Worm (Caenorhabditis elegans) whole organism, late embryonic: ENCODE data around the gene T22B7.3.

Experiments
- C08G9.2 ChIP-seq: sonication (generic microtip); optimal IDR thresholded peaks from 2 replicates; lab custom pipeline; 2016; ENCODE audit warnings: mild to moderate bottlenecking, missing genetic modification characterization, moderate library complexity, missing compliant biosample characterization
- C38D4.7 ChIP-seq: fragments of 200-800 bp; sonication (Bioruptor generic); optimal IDR thresholded peaks from 2 replicates; lab custom pipeline; 2018; ENCODE audit warnings: mild to moderate bottlenecking, missing genetic modification characterization, moderate library complexity, missing compliant biosample characterization
- F13H6.1 ChIP-seq: sonication (generic microtip); optimal IDR thresholded peaks from 2 replicates; lab custom pipeline; 2016; ENCODE audit warnings: missing genetic modification characterization, missing compliant biosample characterization
- K02D7.2 ChIP-seq: sonication (generic microtip); optimal IDR thresholded peaks from 2 replicates; lab custom pipeline; 2017; ENCODE audit warnings: mild to moderate bottlenecking, missing genetic modification characterization, missing compliant biosample characterization
- K09A11.1 ChIP-seq: sonication (generic microtip); optimal IDR thresholded peaks from 2 replicates; lab custom pipeline; 2017; ENCODE audit warnings: antibody characterized with exemption, mild to moderate bottlenecking, missing genetic modification characterization, missing compliant biosample characterization; ENCODE audit not compliant: insufficient read depth
- Y22D7AL.16 ChIP-seq: sonication (generic microtip); optimal IDR thresholded peaks from 2 replicates; lab custom pipeline; 2016; ENCODE audit warnings: missing genetic modification characterization, missing compliant biosample characterization
- ama-1 ChIP-seq: fragments of 150-350 bp; optimal IDR thresholded peaks from 2 replicates; lab custom pipeline; 2014
- ceh-14 ChIP-seq: sonication (generic microtip); optimal IDR thresholded peaks from 2 replicates; lab custom pipeline; 2016; ENCODE audit warnings: missing genotype, missing genetic modification characterization, missing compliant biosample characterization
- ceh-19 ChIP-seq: fragments of 200-800 bp; sonication (Bioruptor generic); optimal IDR thresholded peaks from 2 replicates; lab custom pipeline; 2018; ENCODE audit warnings: mild to moderate bottlenecking, missing genetic modification characterization, missing compliant biosample characterization
- ceh-2 ChIP-seq: sonication (generic microtip); optimal IDR thresholded peaks from 2 replicates; lab custom pipeline; 2016; ENCODE audit warnings: missing genotype, missing genetic modification characterization, missing compliant biosample characterization
- ceh-22 ChIP-seq: sonication (generic microtip); optimal IDR thresholded peaks from 2 replicates; lab custom pipeline; 2017; ENCODE audit warnings: missing biosample characterization, missing genetic modification characterization
- ceh-24 ChIP-seq: sonication (generic microtip); optimal IDR thresholded peaks from 2 replicates; lab custom pipeline; 2016; ENCODE audit warnings: mild to moderate bottlenecking, missing genetic modification characterization, missing compliant biosample characterization
- ceh-30 ChIP-seq: fragments of 150-350 bp; optimal IDR thresholded peaks from 2 replicates; lab custom pipeline; 2014; ENCODE audit warnings: missing biosample characterization, missing genetic modification characterization
- ceh-34 ChIP-seq: sonication (generic microtip); optimal IDR thresholded peaks from 2 replicates; lab custom pipeline; 2016; ENCODE audit warnings: mild to moderate bottlenecking, missing genetic modification characterization, missing compliant biosample characterization
- ceh-9 ChIP-seq: sonication (generic microtip); optimal IDR thresholded peaks from 2 replicates; lab custom pipeline; 2016; ENCODE audit warnings: mild to moderate bottlenecking, missing genetic modification characterization, inconsistent platforms, missing compliant biosample characterization
- che-1 ChIP-seq: sonication (generic microtip); optimal IDR thresholded peaks from 2 replicates; lab custom pipeline; 2016; ENCODE audit warnings: mild to moderate bottlenecking, missing genetic modification characterization, missing compliant biosample characterization
- dmd-4 ChIP-seq: sonication (generic microtip); optimal IDR thresholded peaks from 2 replicates; lab custom pipeline; 2016; ENCODE audit warnings: borderline replicate concordance, missing genetic modification characterization, missing compliant biosample characterization
- dve-1 ChIP-seq: sonication (generic microtip); optimal IDR thresholded peaks from 2 replicates; lab custom pipeline; 2017; ENCODE audit warnings: antibody characterized with exemption, mild to moderate bottlenecking, missing genetic modification characterization, missing compliant biosample characterization
- elt-4 ChIP-seq: sonication (generic microtip); optimal IDR thresholded peaks from 2 replicates; lab custom pipeline; 2016; ENCODE audit warnings: missing genetic modification characterization, missing compliant biosample characterization
- gmeb-2 ChIP-seq: sonication (generic microtip); optimal IDR thresholded peaks from 2 replicates; lab custom pipeline; 2016; ENCODE audit warnings: missing genetic modification characterization, inconsistent platforms, missing compliant biosample characterization
- hlh-13 ChIP-seq: fragments of 200-800 bp; sonication (Bioruptor generic); optimal IDR thresholded peaks from 2 replicates; lab custom pipeline; 2018; ENCODE audit warnings: mild to moderate bottlenecking, missing genetic modification characterization, missing compliant biosample characterization
- hlh-30 ChIP-seq: sonication (generic microtip); optimal IDR thresholded peaks from 2 replicates; lab custom pipeline; 2017; ENCODE audit warnings: antibody characterized with exemption, missing genetic modification characterization, missing compliant biosample characterization; ENCODE audit not compliant: insufficient read depth
- hlh-6 ChIP-seq: sonication (generic microtip); optimal IDR thresholded peaks from 2 replicates; lab custom pipeline; 2016; ENCODE audit warnings: missing genotype, missing genetic modification characterization, missing compliant biosample characterization
- hlh-8 ChIP-seq: sonication (generic microtip); optimal IDR thresholded peaks from 2 replicates; lab custom pipeline; 2016; ENCODE audit warnings: missing genotype, missing genetic modification characterization, missing compliant biosample characterization
- lim-6 ChIP-seq: sonication (generic microtip); optimal IDR thresholded peaks from 2 replicates; lab custom pipeline; 2016; ENCODE audit warnings: missing genetic modification characterization, missing compliant biosample characterization
- lin-11 ChIP-seq: fragments of 200-800 bp; sonication (Bioruptor generic); optimal IDR thresholded peaks from 2 replicates; lab custom pipeline; 2018; ENCODE audit warnings: mild to moderate bottlenecking, missing genetic modification characterization, missing compliant biosample characterization
- mec-3 ChIP-seq: sonication (generic microtip); optimal IDR thresholded peaks from 2 replicates; lab custom pipeline; 2016; ENCODE audit warnings: borderline replicate concordance, missing genetic modification characterization, missing compliant biosample characterization
- nfya-1 ChIP-seq: sonication (generic microtip); optimal IDR thresholded peaks from 2 replicates; lab custom pipeline; 2017; ENCODE audit warnings: missing genetic modification characterization, mild to moderate bottlenecking, missing compliant biosample characterization, antibody characterized with exemption, moderate library complexity
- nhr-11 ChIP-seq: fragments of 150-350 bp; optimal IDR thresholded peaks from 2 replicates; lab custom pipeline; 2014; ENCODE audit warnings: missing biosample characterization, missing genetic modification characterization
- nhr-232 ChIP-seq: sonication (generic microtip); optimal IDR thresholded peaks from 2 replicates; lab custom pipeline; 2016; ENCODE audit warnings: missing genetic modification characterization, missing compliant biosample characterization
- odd-2 ChIP-seq: sonication (generic microtip); optimal IDR thresholded peaks from 2 replicates; lab custom pipeline; 2017; ENCODE audit warnings: antibody characterized with exemption, mild to moderate bottlenecking, missing genetic modification characterization, missing compliant biosample characterization
- pag-3 ChIP-seq: sonication (generic microtip); optimal IDR thresholded peaks from 2 replicates; lab custom pipeline; 2016; ENCODE audit warnings: missing compliant biosample characterization, missing genetic modification characterization, borderline replicate concordance
- pax-1 ChIP-seq: fragments of 150-350 bp; optimal IDR thresholded peaks from 2 replicates; lab custom pipeline; 2014; ENCODE audit warnings: missing biosample characterization, missing genetic modification characterization
- pha-2 ChIP-seq: sonication (generic microtip); optimal IDR thresholded peaks from 2 replicates; lab custom pipeline; 2017; ENCODE audit warnings: mild to moderate bottlenecking, missing genetic modification characterization, missing compliant biosample characterization
- pqm-1 ChIP-seq: sonication (generic microtip); optimal IDR thresholded peaks from 2 replicates; lab custom pipeline; 2016; ENCODE audit warnings: missing genetic modification characterization, missing compliant biosample characterization
- pros-1 ChIP-seq: fragments of 150-350 bp; optimal IDR thresholded peaks from 2 replicates; lab custom pipeline; 2014; ENCODE audit warnings: missing biosample characterization, missing genetic modification reagents, missing genetic modification characterization
- rnt-1 ChIP-seq: sonication (generic microtip); optimal IDR thresholded peaks from 2 replicates; lab custom pipeline; 2016; ENCODE audit warnings: missing genetic modification characterization, missing compliant biosample characterization
- sdc-2 ChIP-seq: sonication (generic microtip); optimal IDR thresholded peaks from 2 replicates; lab custom pipeline; 2016; ENCODE audit warnings: missing genotype, missing genetic modification characterization, missing compliant biosample characterization
- sox-2 ChIP-seq: fragments of 200-800 bp; sonication (Bioruptor generic); IDR thresholded peaks from 2 replicates; pipeline ENCODE4 v1.3.6; 2022; ENCODE audit warnings: missing genetic modification reagents, missing genetic modification characterization, missing compliant biosample characterization
- sox-4 ChIP-seq: sonication (generic microtip); optimal IDR thresholded peaks from 2 replicates; lab custom pipeline; 2017; ENCODE audit warnings: mild to moderate bottlenecking, missing genetic modification characterization, inconsistent platforms, missing compliant biosample characterization
- syd-9 ChIP-seq: sonication (generic microtip); optimal IDR thresholded peaks from 2 replicates; lab custom pipeline; 2016; ENCODE audit warnings: mild to moderate bottlenecking, missing genetic modification characterization, moderate library complexity, missing compliant biosample characterization
- tbx-2 ChIP-seq: sonication (generic microtip); optimal IDR thresholded peaks from 2 replicates; lab custom pipeline; 2016; ENCODE audit warnings: missing genetic modification characterization, missing compliant biosample characterization
- tbx-7 ChIP-seq: sonication (generic microtip); optimal IDR thresholded peaks from 2 replicates; lab custom pipeline; 2016; ENCODE audit warnings: missing genotype, missing genetic modification characterization, missing compliant biosample characterization
- ttx-3 ChIP-seq: sonication (generic microtip); optimal IDR thresholded peaks from 2 replicates; lab custom pipeline; 2016; ENCODE audit warnings: missing genetic modification reagents, missing genetic modification characterization, missing compliant biosample characterization
- unc-55 ChIP-seq: sonication (generic microtip); optimal IDR thresholded peaks from 2 replicates; lab custom pipeline; 2017; ENCODE audit warnings: missing biosample characterization, missing genetic modification reagents, missing genetic modification characterization
- zip-5 ChIP-seq: sonication (generic microtip); optimal IDR thresholded peaks from 2 replicates; lab custom pipeline; 2016; ENCODE audit warnings: missing genetic modification characterization, missing compliant biosample characterization
- ztf-16 ChIP-seq: sonication (generic microtip); optimal IDR thresholded peaks from 2 replicates; lab custom pipeline; 2017; ENCODE audit warnings: missing genetic modification characterization, missing compliant biosample characterization

The T22B7.3 gene

ce11 chrX:5670829-5671228, 23.7 kb downstream of the T22B7.3 start:
- no peak for TF ChIP-seq ama-1
- TF ChIP-seq ceh-30, result no peak
- no peak for TF ChIP-seq unc-55 (GFP tag; lab: Kevin White, UChicago)
- TF ChIP-seq ceh-22 (tag; lab: Kevin White, UChicago), result no peak
- TF ChIP-seq ztf-16 (tag; lab: Kevin White, UChicago), result no peak
- no peak for TF ChIP-seq nhr-232 (tag; lab: Kevin White, UChicago)
- no peak for TF ChIP-seq nhr-11 (tag; lab: Kevin White, UChicago)
- TF ChIP-seq sox-2 (GFP tag; lab: Robert Waterston, UW), result no peak
- no peak for TF ChIP-seq nfya-1
- no peak for TF ChIP-seq sdc-2
- no peak for TF ChIP-seq che-1 (tag; lab: Kevin White, UChicago)
- TF ChIP-seq Y22D7AL.16 (tag; lab: Kevin White, UChicago), result no peak
- no peak for TF ChIP-seq ceh-14 (tag; lab: Kevin White, UChicago)
- TF ChIP-seq lim-6, result no peak
- TF ChIP-seq pax-1, result no peak

ce11 chrX:5672615-5673014, 25.4 kb downstream of the T22B7.3 start:
- TF ChIP-seq ceh-9 (no peak), Y22D7AL.16 (tag; lab: Kevin White, UChicago) (no peak), nfya-1 (no peak), pqm-1 (tag; lab: Kevin White, UChicago) (no peak), tbx-2 (no peak), F13H6.1 (tag; lab: Kevin White, UChicago) (no peak), mec-3 (no peak), tbx-7 (tag; lab: Kevin White, UChicago) (no peak), ceh-2 (tag; lab: Kevin White, UChicago) (no peak), pax-1 (no peak), che-1 (tag; lab: Kevin White, UChicago) (no peak), pag-3 (no peak), hlh-6 (tag; lab: Kevin White, UChicago) (no peak), sox-4 (tag; lab: Kevin White, UChicago) (no peak), dve-1 (tag; lab: Kevin White, UChicago) (no peak), C08G9.2 (tag; lab: Kevin White, UChicago) (no peak)

ce11 chrX:5680125-5680524, 33.0 kb downstream of the T22B7.3 start, which contains the start of gene set-19:
Gene set-19, minus strand, starts transcription at chrX:5680225.
- no peak for TF ChIP-seq hlh-13 (GFP tag; lab: Kevin White, UChicago)
- no peak for TF ChIP-seq gmeb-2
- TF ChIP-seq nfya-1, result no peak
- no peak for TF ChIP-seq hlh-30 (tag; lab: Kevin White, UChicago)
- TF ChIP-seq tbx-2, result no peak
- no peak for TF ChIP-seq zip-5 (tag; lab: Kevin White, UChicago)
- TF ChIP-seq che-1 (tag; lab: Kevin White, UChicago), result no peak
- no peak for TF ChIP-seq pax-1
- no peak for TF ChIP-seq elt-4
- TF ChIP-seq Y22D7AL.16 (tag; lab: Kevin White, UChicago), result no peak
- TF ChIP-seq dmd-4 (tag; lab: Kevin White, UChicago), result no peak
- TF ChIP-seq K09A11.1, result no peak
- no peak for TF ChIP-seq pha-2 (tag; lab: Kevin White, UChicago)
- no peak for TF ChIP-seq F13H6.1 (tag; lab: Kevin White, UChicago)
- TF ChIP-seq nhr-232 (tag; lab: Kevin White, UChicago), result no peak
- no peak for TF ChIP-seq dve-1 (tag; lab: Kevin White, UChicago)
- TF ChIP-seq ama-1, result no peak
- no peak for TF ChIP-seq syd-9 (tag; lab: Kevin White, UChicago)
- no peak for TF ChIP-seq K02D7.2 (tag; lab: Kevin White, UChicago)

- TF ChIP-seq hlh-6 (tag; lab: Kevin White, UChicago), result peak; percentile 46
- TF ChIP-seq dve-1 (tag; lab: Kevin White, UChicago), result peak; percentile 45
- TF ChIP-seq nhr-11 (tag; lab: Kevin White, UChicago), result no peak
- peak; percentile 88 for TF ChIP-seq rnt-1
- no peak for TF ChIP-seq lin-11 (tag; lab: Kevin White, UChicago)
- no peak for TF ChIP-seq pag-3
- TF ChIP-seq ceh-34 (tag; lab: Kevin White, UChicago), result peak; percentile 79
- no peak for TF ChIP-seq odd-2 (tag; lab: Kevin White, UChicago)
- peak; percentile 78 for TF ChIP-seq unc-55 (GFP tag; lab: Kevin White, UChicago)
- TF ChIP-seq hlh-8 (tag; lab: Kevin White, UChicago), result peak; percentile 47
- no peak for TF ChIP-seq C38D4.7 (GFP tag; lab: Kevin White, UChicago)
- no peak for TF ChIP-seq pax-1
- no peak for TF ChIP-seq K02D7.2 (tag; lab: Kevin White, UChicago)
- TF ChIP-seq ceh-24, result no peak
- peak; percentile 88 for TF ChIP-seq nfya-1
- peak; percentile 63 for TF ChIP-seq pros-1
- peak; percentile 47 for TF ChIP-seq C08G9.2 (tag; lab: Kevin White, UChicago)
- peak; percentile 67 for TF ChIP-seq ceh-19 (GFP tag; lab: Kevin White, UChicago)
- peak; percentile 38 for TF ChIP-seq ttx-3 (tag; lab: Kevin White, UChicago)
- TF ChIP-seq ceh-22 (tag; lab: Kevin White, UChicago), result no peak
Observed at ce11 chrX:5686065-5686464, 38.9 kb downstream of the T22B7.3 start, which contains the start of gene set-20. Gene set-20, minus strand, starts transcription at chrX:5686158.
